Worm (Caenorhabditis elegans) whole organism, L3 larva: ENCODE data around the gene ZK930.7.

Source experiments
- R02D3.7 ChIP-seq: fragments of 150-350 bp; optimal IDR thresholded peaks from 2 replicates; lab custom pipeline; 2014; ENCODE audit warnings: missing biosample characterization, missing genetic modification characterization
- ZK546.5 ChIP-seq: sonication (generic microtip); optimal IDR thresholded peaks from 2 replicates; lab custom pipeline; 2017; ENCODE audit warnings: missing biosample characterization, missing genetic modification characterization
- ceh-16 ChIP-seq: sonication (generic microtip); optimal IDR thresholded peaks from 2 replicates; lab custom pipeline; 2017; ENCODE audit warnings: missing biosample characterization, missing genetic modification characterization
- ceh-28 ChIP-seq: fragments of 150-350 bp; optimal IDR thresholded peaks from 2 replicates; lab custom pipeline; 2014; ENCODE audit warnings: missing biosample characterization, missing genetic modification reagents, missing genetic modification characterization
- ceh-82 ChIP-seq: fragments of 150-350 bp; optimal IDR thresholded peaks from 2 replicates; lab custom pipeline; 2014; ENCODE audit warnings: missing biosample characterization, missing genetic modification characterization
- ceh-9 ChIP-seq: sonication (generic microtip); optimal IDR thresholded peaks from 2 replicates; lab custom pipeline; 2018; ENCODE audit warnings: missing biosample characterization, missing genetic modification characterization
- daf-12 ChIP-seq: fragments of 150-350 bp; optimal IDR thresholded peaks from 2 replicates; lab custom pipeline; 2014; ENCODE audit warnings: missing biosample characterization, missing genetic modification reagents, missing genetic modification characterization
- egl-5 ChIP-seq: fragments of 150-350 bp; optimal IDR thresholded peaks from 2 replicates; lab custom pipeline; 2017; ENCODE audit warnings: missing biosample characterization, missing genetic modification reagents, missing genetic modification characterization, inconsistent platforms
- elt-1 ChIP-seq: fragments of 150-350 bp; optimal IDR thresholded peaks from 2 replicates; lab custom pipeline; 2014; ENCODE audit warnings: missing biosample characterization, missing genetic modification characterization
- elt-2 ChIP-seq: sonication (generic microtip); optimal IDR thresholded peaks from 2 replicates; lab custom pipeline; 2016; ENCODE audit warnings: missing genetic modification reagents, mild to moderate bottlenecking, missing genetic modification characterization, missing compliant biosample characterization
- elt-3 ChIP-seq, 3 experiments: fragments of 150-350 bp in 1 of 3; sonication (generic microtip) in 2 of 3; optimal IDR thresholded peaks; 2 replicates in 2 of 3; 4 replicates in 1 of 3; lab custom pipeline; 2014 to 2017; ENCODE audit warnings: missing biosample characterization in 3 of 3, missing genetic modification characterization in 3 of 3
- fkh-10 ChIP-seq: sonication (generic microtip); optimal IDR thresholded peaks from 2 replicates; lab custom pipeline; 2017; ENCODE audit warnings: missing biosample characterization, missing genetic modification reagents, missing genetic modification characterization
- fkh-2 ChIP-seq: fragments of 150-350 bp; optimal IDR thresholded peaks from 2 replicates; lab custom pipeline; 2014; ENCODE audit warnings: missing biosample characterization, missing genetic modification reagents, missing genetic modification characterization
- fos-1 ChIP-seq: fragments of 150-350 bp; optimal IDR thresholded peaks from 2 replicates; lab custom pipeline; 2014; ENCODE audit warnings: missing biosample characterization, missing genetic modification characterization
- hmg-11 ChIP-seq: sonication (generic microtip); optimal IDR thresholded peaks from 2 replicates; lab custom pipeline; 2016; ENCODE audit warnings: missing genetic modification characterization, missing compliant biosample characterization
- jun-1 ChIP-seq: fragments of 150-350 bp; optimal IDR thresholded peaks from 2 replicates; lab custom pipeline; 2014; ENCODE audit warnings: missing biosample characterization, missing genetic modification reagents, missing genetic modification characterization
- lin-15B ChIP-seq: fragments of 150-350 bp; optimal IDR thresholded peaks from 2 replicates; lab custom pipeline; 2014; ENCODE audit warnings: missing biosample characterization, missing genetic modification characterization
- lin-39 ChIP-seq: fragments of 150-350 bp; optimal IDR thresholded peaks from 2 replicates; lab custom pipeline; 2018; ENCODE audit warnings: missing biosample characterization, missing genetic modification reagents, missing genetic modification characterization
- lsy-12 ChIP-seq: sonication (generic microtip); optimal IDR thresholded peaks from 2 replicates; lab custom pipeline; 2016; ENCODE audit warnings: mild to moderate bottlenecking, missing genetic modification characterization, missing compliant biosample characterization
- mdl-1 ChIP-seq: fragments of 150-350 bp; optimal IDR thresholded peaks from 2 replicates; lab custom pipeline; 2014; ENCODE audit warnings: missing biosample characterization, missing genetic modification characterization
- mml-1 ChIP-seq: fragments of 150-350 bp; sonication (generic microtip); optimal IDR thresholded peaks from 3 replicates; lab custom pipeline; 2014; ENCODE audit warnings: missing biosample characterization, missing genetic modification characterization
- nfya-1 ChIP-seq: sonication (generic microtip); optimal IDR thresholded peaks from 2 replicates; lab custom pipeline; 2017; ENCODE audit warnings: missing genetic modification characterization, mild to moderate bottlenecking, missing compliant biosample characterization, antibody characterized with exemption, moderate library complexity; ENCODE audit not compliant: insufficient read depth
- nhr-11 ChIP-seq: fragments of 150-350 bp; optimal IDR thresholded peaks from 2 replicates; lab custom pipeline; 2014; ENCODE audit warnings: missing biosample characterization, missing genetic modification characterization
- nhr-12 ChIP-seq: fragments of 150-350 bp; optimal IDR thresholded peaks from 2 replicates; lab custom pipeline; 2014; ENCODE audit warnings: missing biosample characterization, missing genetic modification characterization
- nhr-25 ChIP-seq: sonication (generic microtip); optimal IDR thresholded peaks from 2 replicates; lab custom pipeline; 2017; ENCODE audit warnings: missing biosample characterization, missing genetic modification characterization
- nhr-28 ChIP-seq: fragments of 150-350 bp; optimal IDR thresholded peaks from 2 replicates; lab custom pipeline; 2014; ENCODE audit warnings: missing biosample characterization, missing genetic modification characterization
- nhr-76 ChIP-seq: fragments of 150-350 bp; sonication (generic microtip); optimal IDR thresholded peaks from 5 replicates; lab custom pipeline; 2014; ENCODE audit warnings: missing biosample characterization, missing genetic modification characterization
- pqm-1 ChIP-seq: fragments of 150-350 bp; optimal IDR thresholded peaks from 2 replicates; lab custom pipeline; 2017; ENCODE audit warnings: missing biosample characterization, missing genetic modification characterization, inconsistent platforms
- skn-1 ChIP-seq: fragments of 150-350 bp; optimal IDR thresholded peaks from 2 replicates; lab custom pipeline; 2014; ENCODE audit warnings: missing biosample characterization, missing genetic modification characterization
- snpc-4 ChIP-seq: fragments of 150-350 bp; optimal IDR thresholded peaks from 2 replicates; lab custom pipeline; 2014; ENCODE audit warnings: missing biosample characterization, missing genetic modification characterization
- unc-39 ChIP-seq: sonication (generic microtip); optimal IDR thresholded peaks from 4 replicates; lab custom pipeline; 2017; ENCODE audit warnings: missing biosample characterization, missing genetic modification characterization
- unc-62 ChIP-seq: fragments of 150-350 bp; sonication (generic microtip); optimal IDR thresholded peaks from 4 replicates; lab custom pipeline; 2014; ENCODE audit warnings: missing biosample characterization, missing genetic modification reagents, missing genetic modification characterization
- ztf-11 ChIP-seq: fragments of 150-350 bp; optimal IDR thresholded peaks from 2 replicates; lab custom pipeline; 2014; ENCODE audit warnings: missing biosample characterization, missing genetic modification characterization
- ztf-4 ChIP-seq: fragments of 150-350 bp; optimal IDR thresholded peaks from 2 replicates; lab custom pipeline; 2014; ENCODE audit warnings: missing biosample characterization, missing genetic modification characterization

ZK930.7 gene

ce11 chrII:11899761-11900160 lies 14.6 kb upstream of the ZK930.7 start:
- TF ChIP-seq nfya-1 (tag; lab: Kevin White, UChicago) (peak; percentile 63), nhr-76 (tag; lab: Kevin White, UChicago) (no peak), mdl-1 (tag; lab: Kevin White, UChicago) (no peak), lin-15B (tag; lab: Kevin White, UChicago) (no peak)

DNA sequence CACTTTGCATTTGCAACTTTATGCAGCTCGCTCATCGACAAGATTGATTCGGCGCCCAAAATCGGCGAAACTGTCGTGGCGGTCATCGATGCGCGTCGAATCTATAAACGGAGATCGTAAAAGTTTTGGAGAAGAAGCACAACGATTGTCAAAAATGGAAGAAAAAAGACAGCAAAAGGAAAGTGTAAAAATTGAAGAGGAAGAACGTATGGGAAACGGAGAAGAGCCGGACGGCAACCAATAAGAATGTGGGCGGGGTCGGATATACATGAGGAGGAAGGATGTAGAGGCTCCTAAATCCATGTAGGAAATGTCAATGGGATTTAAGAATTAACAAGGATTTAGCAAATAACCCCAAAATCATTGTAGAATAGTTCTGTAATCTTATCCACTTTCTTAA lies 13.3 kb upstream of the ZK930.7 start, which contains the start of gene vab-23:
vab-23 (minus strand) TSS at position 101 of the 400 bp plus-strand sequence.
- TF ChIP-seq nhr-28 (tag; lab: Kevin White, UChicago) (no peak), nfya-1 (tag; lab: Kevin White, UChicago) (peak; percentile 1)

- no peak for TF ChIP-seq ZK546.5 (tag; lab: Kevin White, UChicago)
- no peak for TF ChIP-seq egl-5 (tag; lab: Kevin White, UChicago)
- TF ChIP-seq mdl-1 (tag; lab: Kevin White, UChicago), result no peak
- no peak for TF ChIP-seq lsy-12 (tag; lab: Kevin White, UChicago)
- TF ChIP-seq nhr-12 (tag; lab: Kevin White, UChicago), result no peak
- no peak for TF ChIP-seq elt-2
- TF ChIP-seq ztf-11 (tag; lab: Kevin White, UChicago), result no peak
- no peak for TF ChIP-seq daf-12
- TF ChIP-seq nhr-76 (tag; lab: Kevin White, UChicago), result no peak
- TF ChIP-seq R02D3.7 (tag; lab: Kevin White, UChicago), result no peak
- no peak for TF ChIP-seq lin-39 (tag; lab: Kevin White, UChicago)
- TF ChIP-seq nhr-25 (tag; lab: Kevin White, UChicago), result no peak
- TF ChIP-seq fkh-10 (GFP tag; lab: Kevin White, UChicago), result no peak
- TF ChIP-seq snpc-4 (tag; lab: Kevin White, UChicago), result no peak
Observed at ce11 chrII:11902203-11902602, 12.2 kb upstream of the ZK930.7 start.

DNA sequence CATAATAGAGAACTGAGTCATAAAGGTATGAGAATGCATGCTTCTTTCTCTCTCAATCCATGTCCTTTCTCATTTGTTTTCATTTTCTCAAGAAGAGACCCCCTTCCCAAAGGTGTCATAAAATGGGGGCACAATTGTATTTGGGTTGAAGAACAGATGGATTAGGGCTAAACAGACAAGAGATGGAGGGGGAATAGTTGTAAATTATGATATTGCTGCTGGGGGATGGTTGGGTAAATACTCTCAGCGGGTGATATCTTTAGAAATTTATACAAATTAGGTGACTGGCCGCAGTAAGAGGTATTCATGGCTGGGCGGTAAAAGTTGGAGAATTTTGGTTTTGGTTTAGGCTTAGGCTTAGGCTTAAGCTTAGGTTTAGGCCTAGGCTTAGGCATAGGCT lies 9.4 kb upstream of the ZK930.7 start:
- TF ChIP-seq hmg-11 (tag; lab: Kevin White, UChicago) (no peak), skn-1 (tag; lab: Kevin White, UChicago) (no peak), nhr-11 (tag; lab: Kevin White, UChicago) (no peak), ceh-16 (tag; lab: Kevin White, UChicago) (no peak), daf-12 (no peak), elt-3 (tag; optimal IDR thresholded peaks at IDR 0.05; lab: Kevin White, UChicago) (no peak), lsy-12 (tag; lab: Kevin White, UChicago) (no peak), unc-39 (no peak), R02D3.7 (tag; lab: Kevin White, UChicago) (no peak), snpc-4 (tag; lab: Kevin White, UChicago) (no peak), ceh-9 (tag; lab: Kevin White, UChicago) (no peak), lin-15B (tag; lab: Kevin White, UChicago) (no peak), nfya-1 (tag; lab: Kevin White, UChicago) (no peak), mml-1 (tag; lab: Kevin White, UChicago) (no peak), pqm-1 (tag; lab: Kevin White, UChicago) (no peak)

DNA sequence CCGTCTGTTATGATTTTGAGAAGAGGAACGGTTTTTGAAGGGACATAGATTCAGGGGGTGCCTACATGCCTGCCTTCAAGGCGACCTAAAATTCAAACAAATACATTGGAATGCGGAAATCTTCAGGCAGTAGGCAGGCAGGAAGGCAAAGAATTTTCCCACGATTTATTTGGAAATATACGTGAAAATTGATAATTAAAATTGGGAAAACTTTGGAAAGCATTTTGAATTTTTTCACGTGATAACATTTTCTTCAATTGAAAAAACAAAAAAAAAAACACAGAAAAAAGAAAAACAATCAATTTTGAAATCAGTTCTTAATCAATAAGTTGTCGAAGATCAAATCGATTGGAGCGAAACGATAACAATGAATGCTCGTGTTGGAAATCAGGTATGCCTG lies 8.2 kb upstream of the ZK930.7 start, which contains the start of gene ZK930.4:
ZK930.4 (plus strand) TSS at position 301 of the 400 bp plus-strand sequence.
- TF ChIP-seq egl-5 (tag; lab: Kevin White, UChicago) (no peak), mml-1 (tag; lab: Kevin White, UChicago) (no peak), hmg-11 (tag; lab: Kevin White, UChicago) (no peak), skn-1 (tag; lab: Kevin White, UChicago) (no peak), fos-1 (tag; lab: Kevin White, UChicago) (no peak), elt-1 (tag; lab: Kevin White, UChicago) (no peak), jun-1 (tag; lab: Kevin White, UChicago) (no peak), fkh-2 (tag; lab: Kevin White, UChicago) (no peak), unc-62 (GFP tag; lab: Kevin White, UChicago) (no peak), nhr-11 (tag; lab: Kevin White, UChicago) (no peak), ceh-28 (tag; lab: Kevin White, UChicago) (no peak), ztf-4 (tag; lab: Kevin White, UChicago) (no peak), elt-3 (tag; optimal IDR thresholded peaks at IDR 0.05; lab: Kevin White, UChicago) (no peak), ceh-82 (no peak), daf-12 (no peak)
